Fruit fly (Drosophila melanogaster) whole organism, embryonic: ENCODE data around the gene CG18810.

Experiments used
- Abd-B ChIP-seq: fragments of 200-800 bp; sonication (Bioruptor generic); optimal IDR thresholded peaks from 2 replicates; lab custom pipeline; 2018; ENCODE audit warnings: missing biosample characterization, mild to moderate bottlenecking, missing genetic modification characterization, moderate library complexity
- CG10147 ChIP-seq: fragments of 200-800 bp; sonication (Bioruptor generic); optimal IDR thresholded peaks from 2 replicates; lab custom pipeline; 2019; ENCODE audit warnings: missing biosample characterization, mild to moderate bottlenecking, missing genetic modification characterization, moderate library complexity
- CG14860 ChIP-seq: fragments of 200-800 bp; sonication (Bioruptor generic); IDR thresholded peaks from 3 replicates; pipeline ENCODE4 v1.3.6; 2022; ENCODE audit warnings: missing biosample characterization, missing genetic modification characterization; ENCODE audit not compliant: partially characterized antibody
- CG17829 ChIP-seq: fragments of 200-800 bp; optimal IDR thresholded peaks from 2 replicates; lab custom pipeline; 2019; ENCODE audit warnings: missing biosample characterization, mild to moderate bottlenecking, missing genetic modification characterization, moderate library complexity
- CG2678 ChIP-seq: fragments of 200-800 bp; sonication (Bioruptor generic); optimal IDR thresholded peaks from 3 replicates; lab custom pipeline; 2019; ENCODE audit warnings: missing biosample characterization, mild to moderate bottlenecking, missing genetic modification characterization, moderate library complexity
- Doc2 ChIP-seq: fragments of 200-800 bp; sonication (Bioruptor generic); IDR thresholded peaks from 2 replicates; pipeline ENCODE4 v1.3.6; 2022; ENCODE audit warnings: missing biosample characterization, missing genetic modification characterization
- H2.0 ChIP-seq: fragments of 200-800 bp; sonication (Bioruptor generic); IDR thresholded peaks from 2 replicates; pipeline ENCODE4 v1.3.6; 2022; ENCODE audit warnings: missing biosample characterization, missing genetic modification characterization
- Hsf ChIP-seq: fragments of 200-800 bp; sonication (Bioruptor generic); optimal IDR thresholded peaks from 3 replicates; lab custom pipeline; 2016; ENCODE audit warnings: missing biosample characterization, missing genetic modification characterization
- Ssrp ChIP-seq: fragments of 200-800 bp; sonication (Bioruptor generic); optimal IDR thresholded peaks from 2 replicates; lab custom pipeline; 2018; ENCODE audit warnings: missing biosample characterization, mild to moderate bottlenecking, missing genetic modification characterization, moderate library complexity
- cato ChIP-seq: fragments of 200-800 bp; sonication (Bioruptor generic); optimal IDR thresholded peaks from 2 replicates; lab custom pipeline; 2016; ENCODE audit warnings: missing biosample characterization, missing genetic modification characterization, borderline replicate concordance
- insv ChIP-seq, 2 experiments: fragments of 200-800 bp; sonication (Bioruptor generic); optimal IDR thresholded peaks; 3 replicates each; lab custom pipeline; 2016 to 2018; ENCODE audit warnings: missing biosample characterization in 2 of 2, missing genetic modification characterization in 2 of 2
- kah ChIP-seq: fragments of 200-800 bp; sonication (Bioruptor generic); optimal IDR thresholded peaks from 2 replicates; lab custom pipeline; 2018; ENCODE audit warnings: missing biosample characterization, mild to moderate bottlenecking, missing genetic modification characterization
- pros ChIP-seq: fragments of 200-800 bp; sonication (Bioruptor generic); optimal IDR thresholded peaks from 3 replicates; lab custom pipeline; 2019; ENCODE audit warnings: missing biosample characterization, mild to moderate bottlenecking, missing genetic modification characterization, moderate library complexity

- TF ChIP-seq CG17829 (peak; percentile 63), insv (GFP tag; optimal IDR thresholded peaks at IDR 0.05; lab: Kevin White, UChicago) (no peak), Hsf (peak; percentile 3), pros (GFP tag; lab: Kevin White, UChicago) (no peak), CG2678 (tag; lab: Kevin White, UChicago) (no peak), CG10147 (peak; percentile 29), kah (GFP tag; lab: Kevin White, UChicago) (no peak), Abd-B (GFP tag; lab: Kevin White, UChicago) (no peak), Ssrp (tag; lab: Kevin White, UChicago) (no peak), Doc2 (GFP tag; lab: Robert Waterston, UW) (no peak), H2.0 (GFP tag; lab: Robert Waterston, UW) (no peak), CG14860 (peak; percentile 92), cato (no peak)
Measured at dm6 chr2L:20675875-20676274, 27.2 kb downstream of the CG18810 start, which contains the start of the genes CG31678 and IKKepsilon.
